Worm (Caenorhabditis elegans) whole organism, L2 larva: ENCODE results near the gene cee-1.

Experiments used
- C34F6.9 ChIP-seq: fragments of 150-350 bp; optimal IDR thresholded peaks from 2 replicates; lab custom pipeline; 2014; ENCODE audit warnings: missing biosample characterization, missing genetic modification characterization
- F13H6.1 ChIP-seq: sonication (generic microtip); optimal IDR thresholded peaks from 2 replicates; lab custom pipeline; 2016; ENCODE audit warnings: missing genetic modification characterization, missing compliant biosample characterization
- R02D3.7 ChIP-seq: fragments of 150-350 bp; optimal IDR thresholded peaks from 2 replicates; lab custom pipeline; 2014; ENCODE audit warnings: missing biosample characterization, missing genetic modification characterization
- Y55F3AM.14 ChIP-seq: fragments of 200-800 bp; sonication (Bioruptor generic); optimal IDR thresholded peaks from 2 replicates; lab custom pipeline; 2018; ENCODE audit warnings: mild to moderate bottlenecking, missing genetic modification characterization, missing compliant biosample characterization
- ZK546.5 ChIP-seq: sonication (generic microtip); optimal IDR thresholded peaks from 2 replicates; lab custom pipeline; 2017; ENCODE audit warnings: missing biosample characterization, missing genetic modification characterization
- alr-1 ChIP-seq: fragments of 150-350 bp; optimal IDR thresholded peaks from 2 replicates; lab custom pipeline; 2014; ENCODE audit warnings: missing biosample characterization, missing genetic modification characterization
- ama-1 ChIP-seq: fragments of 150-350 bp; optimal IDR thresholded peaks from 2 replicates; lab custom pipeline; 2018; ENCODE audit warnings: inconsistent platforms
- blmp-1 ChIP-seq: sonication (generic microtip); optimal IDR thresholded peaks from 2 replicates; lab custom pipeline; 2017; ENCODE audit warnings: missing genetic modification characterization, mild to moderate bottlenecking, missing compliant biosample characterization, antibody characterized with exemption, moderate library complexity; ENCODE audit not compliant: insufficient read depth
- ceh-82 ChIP-seq: fragments of 150-350 bp; optimal IDR thresholded peaks from 2 replicates; lab custom pipeline; 2014; ENCODE audit warnings: missing biosample characterization, missing genetic modification characterization
- crh-2 ChIP-seq: sonication (generic microtip); optimal IDR thresholded peaks from 2 replicates; lab custom pipeline; 2017; ENCODE audit warnings: missing biosample characterization, missing genetic modification characterization
- dmd-4 ChIP-seq: sonication (generic microtip); optimal IDR thresholded peaks from 2 replicates; lab custom pipeline; 2017; ENCODE audit warnings: missing biosample characterization, missing genetic modification characterization
- elt-3 ChIP-seq: sonication (generic microtip); optimal IDR thresholded peaks from 2 replicates; lab custom pipeline; 2017; ENCODE audit warnings: missing biosample characterization, missing genetic modification characterization
- fos-1 ChIP-seq: fragments of 150-350 bp; optimal IDR thresholded peaks from 2 replicates; lab custom pipeline; 2014; ENCODE audit warnings: missing biosample characterization, missing genetic modification characterization
- gmeb-1 ChIP-seq: fragments of 150-350 bp; optimal IDR thresholded peaks from 2 replicates; lab custom pipeline; 2014; ENCODE audit warnings: missing biosample characterization, missing genetic modification characterization
- lin-11 ChIP-seq: fragments of 150-350 bp; sonication (generic microtip); optimal IDR thresholded peaks from 2 replicates; lab custom pipeline; 2014; ENCODE audit warnings: missing biosample characterization, missing genetic modification characterization, inconsistent platforms, mixed read lengths
- lin-39 ChIP-seq: fragments of 150-350 bp; optimal IDR thresholded peaks from 2 replicates; lab custom pipeline; 2014; ENCODE audit warnings: missing biosample characterization, missing genetic modification reagents, missing genetic modification characterization
- lsy-2 ChIP-seq, 2 experiments: fragments of 150-350 bp in 1 of 2; sonication (generic microtip) in 1 of 2; optimal IDR thresholded peaks; 2 replicates each; lab custom pipeline; 2014 to 2017; ENCODE audit warnings: missing biosample characterization in 2 of 2, missing genetic modification characterization in 2 of 2
- mab-5 ChIP-seq: fragments of 150-350 bp; optimal IDR thresholded peaks from 2 replicates; lab custom pipeline; 2014; ENCODE audit warnings: missing biosample characterization, missing genetic modification characterization
- mbf-1 ChIP-seq: sonication (generic microtip); optimal IDR thresholded peaks from 2 replicates; lab custom pipeline; 2017; ENCODE audit warnings: missing biosample characterization, missing genetic modification characterization
- mdl-1 ChIP-seq, 2 experiments: fragments of 150-350 bp in 1 of 2; sonication (generic microtip) in 1 of 2; optimal IDR thresholded peaks; 2 replicates each; lab custom pipeline; 2017; ENCODE audit warnings: missing biosample characterization in 2 of 2, missing genetic modification characterization in 2 of 2
- nhr-10 ChIP-seq: sonication (generic microtip); optimal IDR thresholded peaks from 2 replicates; lab custom pipeline; 2017; ENCODE audit warnings: missing biosample characterization, missing genetic modification characterization
- nhr-11 ChIP-seq: fragments of 150-350 bp; optimal IDR thresholded peaks from 2 replicates; lab custom pipeline; 2014; ENCODE audit warnings: missing biosample characterization, missing genetic modification characterization
- nhr-129 ChIP-seq: fragments of 150-350 bp; optimal IDR thresholded peaks from 2 replicates; lab custom pipeline; 2014; ENCODE audit warnings: missing biosample characterization, missing genetic modification characterization
- nhr-23 ChIP-seq: fragments of 150-350 bp; optimal IDR thresholded peaks from 2 replicates; lab custom pipeline; 2014; ENCODE audit warnings: missing biosample characterization, missing genetic modification reagents, missing genetic modification characterization
- nhr-237 ChIP-seq: fragments of 150-350 bp; optimal IDR thresholded peaks from 2 replicates; lab custom pipeline; 2014; ENCODE audit warnings: missing biosample characterization, missing genetic modification characterization
- nhr-25 ChIP-seq: fragments of 150-350 bp; sonication (generic microtip); optimal IDR thresholded peaks from 3 replicates; lab custom pipeline; 2014; ENCODE audit warnings: missing biosample characterization, missing genetic modification characterization
- nhr-6 ChIP-seq: fragments of 150-350 bp; optimal IDR thresholded peaks from 2 replicates; lab custom pipeline; 2014; ENCODE audit warnings: missing biosample characterization, missing genetic modification characterization
- nhr-77 ChIP-seq: fragments of 150-350 bp; optimal IDR thresholded peaks from 2 replicates; lab custom pipeline; 2014; ENCODE audit warnings: missing biosample characterization, missing genetic modification characterization
- peb-1 ChIP-seq: fragments of 150-350 bp; optimal IDR thresholded peaks from 2 replicates; lab custom pipeline; 2014; ENCODE audit warnings: missing biosample characterization, missing genetic modification characterization
- sem-4 ChIP-seq: fragments of 150-350 bp; optimal IDR thresholded peaks from 2 replicates; lab custom pipeline; 2014; ENCODE audit warnings: missing biosample characterization, missing genetic modification reagents, missing genetic modification characterization
- skn-1 ChIP-seq: sonication (generic microtip); optimal IDR thresholded peaks from 2 replicates; lab custom pipeline; 2017; ENCODE audit warnings: missing biosample characterization, missing genetic modification characterization
- sma-3 ChIP-seq: sonication (generic microtip); optimal IDR thresholded peaks from 2 replicates; lab custom pipeline; 2016; ENCODE audit warnings: missing genetic modification reagents, missing genetic modification characterization, missing compliant biosample characterization
- sma-9 ChIP-seq, 2 experiments: fragments of 150-350 bp in 1 of 2; sonication (generic microtip) in 1 of 2; optimal IDR thresholded peaks; 2 replicates each; lab custom pipeline; 2014 to 2016; ENCODE audit warnings: missing genetic modification characterization in 2 of 2, mild to moderate bottlenecking in 1 of 2, missing biosample characterization in 1 of 2, missing compliant biosample characterization in 1 of 2, missing genetic modification reagents in 1 of 2, moderate library complexity in 1 of 2
- snpc-4 ChIP-seq: fragments of 150-350 bp; optimal IDR thresholded peaks from 2 replicates; lab custom pipeline; 2014; ENCODE audit warnings: missing biosample characterization, missing genetic modification characterization
- unc-39 ChIP-seq: fragments of 150-350 bp; optimal IDR thresholded peaks from 2 replicates; lab custom pipeline; 2014; ENCODE audit warnings: missing biosample characterization, missing genetic modification characterization
- unc-55 ChIP-seq: fragments of 150-350 bp; sonication (generic microtip); optimal IDR thresholded peaks from 3 replicates; lab custom pipeline; 2014; ENCODE audit warnings: missing biosample characterization, missing genetic modification reagents, missing genetic modification characterization
- unc-62 ChIP-seq: fragments of 150-350 bp; optimal IDR thresholded peaks from 2 replicates; lab custom pipeline; 2014; ENCODE audit warnings: missing biosample characterization, missing genetic modification reagents, missing genetic modification characterization
- zag-1 ChIP-seq: fragments of 150-350 bp; optimal IDR thresholded peaks from 2 replicates; lab custom pipeline; 2014; ENCODE audit warnings: missing biosample characterization, missing genetic modification characterization
- ztf-1 ChIP-seq: fragments of 200-800 bp; sonication (Bioruptor generic); conservative IDR thresholded peaks from 2 replicates; pipeline ENCODE4 v1.3.6; 2022; ENCODE audit warnings: missing genetic modification characterization, missing compliant biosample characterization
- ztf-11 ChIP-seq: sonication (generic microtip); optimal IDR thresholded peaks from 2 replicates; lab custom pipeline; 2017; ENCODE audit warnings: missing biosample characterization, missing genetic modification characterization
- ztf-4 ChIP-seq: fragments of 150-350 bp; optimal IDR thresholded peaks from 2 replicates; lab custom pipeline; 2014; ENCODE audit warnings: missing biosample characterization, missing genetic modification characterization

The cee-1 gene

ce11 chrIII:4939267-4939666 is 26.8 kb downstream of the cee-1 start, which contains the start of gene rpb-2:
TSS of gene rpb-2 (plus strand) at chrIII:4939567.
- TF ChIP-seq ztf-1 (GFP tag; lab: Robert Waterston, UW) (no peak), alr-1 (no peak), snpc-4 (tag; lab: Kevin White, UChicago) (no peak), nhr-237 (tag; lab: Kevin White, UChicago) (no peak), unc-55 (GFP tag; lab: Kevin White, UChicago) (no peak), sma-9 (GFP tag; optimal IDR thresholded peaks at IDR 0.05; lab: Kevin White, UChicago) (no peak), sma-9 (tag; optimal IDR thresholded peaks at IDR 0.05; lab: Kevin White, UChicago) (no peak), fos-1 (tag; lab: Kevin White, UChicago) (no peak)

- no peak for TF ChIP-seq R02D3.7 (tag; lab: Kevin White, UChicago)
- TF ChIP-seq peb-1, result no peak
- no peak for TF ChIP-seq nhr-10 (tag; lab: Kevin White, UChicago)
- TF ChIP-seq Y55F3AM.14 (GFP tag; lab: Kevin White, UChicago), result no peak
- no peak for TF ChIP-seq sem-4 (tag; lab: Kevin White, UChicago)
- no peak for TF ChIP-seq nhr-6 (tag; lab: Kevin White, UChicago)
- no peak for TF ChIP-seq ztf-1 (GFP tag; lab: Robert Waterston, UW)
- no peak for TF ChIP-seq nhr-23
- no peak for TF ChIP-seq sma-9 (GFP tag; optimal IDR thresholded peaks at IDR 0.05; lab: Kevin White, UChicago)
- no peak for TF ChIP-seq sma-9 (tag; optimal IDR thresholded peaks at IDR 0.05; lab: Kevin White, UChicago)
- no peak for TF ChIP-seq dmd-4
- no peak for TF ChIP-seq lin-11 (tag; lab: Kevin White, UChicago)
- no peak for TF ChIP-seq lsy-2 (tag; optimal IDR thresholded peaks at IDR 0.05; lab: Kevin White, UChicago)
Observed at ce11 chrIII:4944213-4944612, 31.7 kb downstream of the cee-1 start, which contains the start of gene ntl-9. TSS of gene ntl-9 (plus strand) at chrIII:4944513.

ce11 chrIII:4947352-4947751 is 34.9 kb downstream of the cee-1 start:
- peak; percentile 6 for TF ChIP-seq unc-55 (GFP tag; lab: Kevin White, UChicago)
- TF ChIP-seq ztf-11, result no peak
- peak; percentile 29 for TF ChIP-seq F13H6.1 (tag; lab: Kevin White, UChicago)
- TF ChIP-seq lin-39, result peak; percentile 35
- no peak for TF ChIP-seq nhr-11
- no peak for TF ChIP-seq gmeb-1 (tag; lab: Kevin White, UChicago)
- TF ChIP-seq lin-11 (tag; lab: Kevin White, UChicago), result peak; percentile 27

ce11 chrIII:4948631-4949030 is 36.1 kb downstream of the cee-1 start:
- TF ChIP-seq ama-1 (lab: Kevin White, UChicago) (no peak), nhr-237 (tag; lab: Kevin White, UChicago) (no peak), lin-39 (no peak), blmp-1 (no peak), nhr-129 (tag; lab: Kevin White, UChicago) (no peak), ztf-11 (no peak)
- TF ChIP-seq, all 48 proteins: peak for 0

ce11 chrIII:4950345-4950744 is 37.8 kb downstream of the cee-1 start:
- TF ChIP-seq sem-4 (tag; lab: Kevin White, UChicago) (peak; percentile 6), nhr-25 (no peak), unc-55 (GFP tag; lab: Kevin White, UChicago) (peak; percentile 65), ZK546.5 (tag; lab: Kevin White, UChicago) (no peak), nhr-129 (tag; lab: Kevin White, UChicago) (peak; percentile 30), ceh-82 (no peak), sma-9 (GFP tag; optimal IDR thresholded peaks at IDR 0.05; lab: Kevin White, UChicago) (peak; percentile 25), sma-9 (tag; optimal IDR thresholded peaks at IDR 0.05; lab: Kevin White, UChicago) (no peak), skn-1 (tag; lab: Kevin White, UChicago) (no peak), mdl-1 (tag; optimal IDR thresholded peaks at IDR 0.05; lab: Kevin White, UChicago) (peak; percentile 13 to 37), dmd-4 (no peak), lin-11 (tag; lab: Kevin White, UChicago) (peak; percentile 33), nhr-11 (no peak), mab-5 (tag; lab: Kevin White, UChicago) (no peak), unc-62 (GFP tag; lab: Kevin White, UChicago) (no peak), alr-1 (no peak), zag-1 (tag; lab: Kevin White, UChicago) (peak; percentile 68), nhr-6 (tag; lab: Kevin White, UChicago) (no peak), C34F6.9 (tag; lab: Kevin White, UChicago) (peak; percentile 69), blmp-1 (no peak), sma-3 (GFP tag; lab: Kevin White, UChicago) (no peak), F13H6.1 (tag; lab: Kevin White, UChicago) (peak; percentile 57), ztf-1 (GFP tag; lab: Robert Waterston, UW) (no peak), elt-3 (tag; lab: Kevin White, UChicago) (no peak), crh-2 (tag; lab: Kevin White, UChicago) (peak; percentile 22), nhr-77 (tag; lab: Kevin White, UChicago) (no peak), lsy-2 (tag; optimal IDR thresholded peaks at IDR 0.05; lab: Kevin White, UChicago) (peak in 1 of 2 experiments; percentile 51), peb-1 (no peak), ama-1 (lab: Kevin White, UChicago) (no peak), mbf-1 (tag; lab: Kevin White, UChicago) (no peak), ztf-11 (no peak), nhr-23 (no peak), nhr-237 (tag; lab: Kevin White, UChicago) (no peak), ztf-4 (tag; lab: Kevin White, UChicago) (no peak), unc-39 (tag; lab: Kevin White, UChicago) (no peak)
